Worm (Caenorhabditis elegans) whole organism, L4 larva: ENCODE measurements around the gene C44H9.4.

Experiments
- aha-1 ChIP-seq: fragments of 150-350 bp; peaks from one replicate; lab custom pipeline; 2014; ENCODE audit warnings: missing biosample characterization, missing genetic modification characterization
- ceh-28 ChIP-seq: fragments of 150-350 bp; optimal IDR thresholded peaks from 2 replicates; lab custom pipeline; 2014; ENCODE audit warnings: missing biosample characterization, missing genetic modification reagents, missing genetic modification characterization
- egl-27 ChIP-seq: sonication (generic microtip); optimal IDR thresholded peaks from 3 replicates; lab custom pipeline; 2017; ENCODE audit warnings: missing biosample characterization, missing genetic modification reagents, missing genetic modification characterization
- nhr-11 ChIP-seq: fragments of 150-350 bp; optimal IDR thresholded peaks from 2 replicates; lab custom pipeline; 2014; ENCODE audit warnings: missing biosample characterization, missing genetic modification characterization
- nhr-28 ChIP-seq: fragments of 150-350 bp; optimal IDR thresholded peaks from 2 replicates; lab custom pipeline; 2014; ENCODE audit warnings: missing biosample characterization, missing genetic modification characterization
- nhr-48 ChIP-seq: sonication (generic microtip); optimal IDR thresholded peaks from 2 replicates; lab custom pipeline; 2016; ENCODE audit warnings: mild to moderate bottlenecking, missing genetic modification characterization, missing compliant biosample characterization
- pqm-1 ChIP-seq: sonication (generic microtip); optimal IDR thresholded peaks from 2 replicates; lab custom pipeline; 2017; ENCODE audit warnings: missing biosample characterization, missing genetic modification characterization
- unc-62 ChIP-seq, 3 experiments: fragments of 150-350 bp in 1 of 3; sonication (generic microtip); optimal IDR thresholded peaks in 2 of 3; peaks in 1 of 3; 1 replicate in 1 of 3; 2 replicates in 2 of 3; lab custom pipeline; 2014 to 2017; ENCODE audit warnings: missing biosample characterization in 3 of 3, missing genetic modification characterization in 3 of 3, missing genetic modification reagents in 3 of 3, missing genotype in 1 of 3

ce11 chrV:12796908-12797490 is 38.5 kb upstream of the C44H9.4 start:
- no peak for TF ChIP-seq nhr-11
- TF ChIP-seq aha-1, result no peak
- TF ChIP-seq egl-27 (tag; lab: Kevin White, UChicago), result no peak
- peak; percentile 52 for TF ChIP-seq pqm-1
- no peak for TF ChIP-seq ceh-28 (tag; lab: Kevin White, UChicago)
- TF ChIP-seq nhr-28 (tag; lab: Kevin White, UChicago), result no peak
- peak; percentile 53 for TF ChIP-seq nhr-48 (tag; lab: Kevin White, UChicago)
- peak in 1 of 2 experiments; percentile 83 for TF ChIP-seq unc-62 (GFP tag; optimal IDR thresholded peaks at IDR 0.05 in 1 of 2; lab: Kevin White, UChicago)
- no peak for TF ChIP-seq unc-62 (tag; optimal IDR thresholded peaks at IDR 0.05; lab: Kevin White, UChicago)
